Worm (Caenorhabditis elegans): ENCODE data around the gene zig-5.

DNA sequence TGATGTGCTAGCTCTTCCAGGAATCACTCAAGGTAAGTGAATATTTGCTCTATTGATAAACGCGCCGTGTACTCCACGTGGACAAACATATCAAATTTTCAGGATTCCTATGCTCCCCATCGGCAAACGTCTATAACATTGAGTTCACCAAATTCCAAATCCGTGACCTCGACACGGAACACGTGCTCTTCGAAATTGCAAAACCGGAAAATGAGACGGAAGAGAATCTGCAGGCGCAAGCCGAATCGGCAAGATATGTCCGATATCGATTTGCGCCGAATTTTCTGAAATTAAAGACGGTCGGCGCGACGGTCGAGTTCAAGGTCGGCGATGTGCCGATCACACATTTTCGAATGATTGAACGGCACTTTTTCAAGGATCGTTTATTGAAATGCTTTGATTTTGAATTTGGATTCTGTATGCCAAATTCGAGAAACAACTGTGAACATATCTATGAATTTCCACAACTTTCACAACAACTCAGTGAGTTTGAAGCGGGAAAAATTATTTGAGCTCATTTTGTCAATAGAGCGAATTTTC is 45.6 kb downstream of the zig-5 start:
- no peak for TF ChIP-seq Y116A8C.19 (tag; optimal IDR thresholded peaks at IDR 0.05; ENCODE audit: borderline replicate concordance)
- TF ChIP-seq fkh-4 (tag; optimal IDR thresholded peaks at IDR 0.05; ENCODE audit: borderline replicate concordance) = no peak
- TF ChIP-seq elt-3 (tag; optimal IDR thresholded peaks at IDR 0.05) = no peak
- no peak for TF ChIP-seq nhr-12 (tag; optimal IDR thresholded peaks at IDR 0.05)
- TF ChIP-seq lsy-2 (tag; optimal IDR thresholded peaks at IDR 0.05) = no peak
- TF ChIP-seq unc-130 (tag; optimal IDR thresholded peaks at IDR 0.05) = no peak
- no peak for TF ChIP-seq sptf-1 (tag; optimal IDR thresholded peaks at IDR 0.05)
- TF ChIP-seq lir-3 (tag; optimal IDR thresholded peaks at IDR 0.05; ENCODE audit: poor library complexity) = no peak
- TF ChIP-seq ceh-82 (tag; optimal IDR thresholded peaks at IDR 0.05) = no peak
- no peak for TF ChIP-seq snpc-4 (tag; optimal IDR thresholded peaks at IDR 0.05)
- no peak for TF ChIP-seq blmp-1 (tag; optimal IDR thresholded peaks at IDR 0.05)
- TF ChIP-seq nhr-19 (GFP tag; conservative IDR thresholded peaks at IDR 0.05) = no peak
- no peak for TF ChIP-seq skn-1 (tag; optimal IDR thresholded peaks at IDR 0.05)
